Worm (Caenorhabditis elegans) whole organism, mixed stage, embryonic: ENCODE measurements around the gene nspb-2.
A peak's percentile ranks its signal among the peaks of the same experiment; 100 is the strongest.

ENCODE experiments used
- M03D4.4 ChIP-seq: sonication (generic microtip); optimal IDR thresholded peaks from 2 replicates; lab custom pipeline; 2017; ENCODE audit warnings: mild to moderate bottlenecking, missing genetic modification characterization, missing compliant biosample characterization
- bed-3 ChIP-seq: fragments of 200-800 bp; sonication (Bioruptor generic); optimal IDR thresholded peaks from 3 replicates; lab custom pipeline; 2018; ENCODE audit warnings: mild to moderate bottlenecking, missing genetic modification characterization, moderate library complexity, missing compliant biosample characterization
- blmp-1 ChIP-seq: fragments of 150-350 bp; optimal IDR thresholded peaks from 2 replicates; lab custom pipeline; 2014; ENCODE audit warnings: missing biosample characterization, missing genetic modification characterization
- ceh-39 ChIP-seq: fragments of 150-350 bp; optimal IDR thresholded peaks from 2 replicates; lab custom pipeline; 2014; ENCODE audit warnings: missing biosample characterization, missing genetic modification characterization
- ceh-43 ChIP-seq: fragments of 200-800 bp; sonication (Bioruptor generic); optimal IDR thresholded peaks from 2 replicates; lab custom pipeline; 2018; ENCODE audit warnings: mild to moderate bottlenecking, missing genetic modification characterization, moderate library complexity, missing compliant biosample characterization
- ceh-83 ChIP-seq: fragments of 200-800 bp; sonication (Bioruptor generic); optimal IDR thresholded peaks from 2 replicates; lab custom pipeline; 2018; ENCODE audit warnings: mild to moderate bottlenecking, missing genetic modification characterization, missing compliant biosample characterization
- ces-1 ChIP-seq: fragments of 150-350 bp; optimal IDR thresholded peaks from 2 replicates; lab custom pipeline; 2014; ENCODE audit warnings: missing biosample characterization, missing genetic modification reagents, missing genetic modification characterization
- cnd-1 ChIP-seq: fragments of 200-800 bp; sonication (Bioruptor generic); optimal IDR thresholded peaks from 2 replicates; lab custom pipeline; 2018; ENCODE audit warnings: mild to moderate bottlenecking, missing genetic modification characterization, missing compliant biosample characterization
- drap-1 ChIP-seq: fragments of 200-800 bp; sonication (Bioruptor generic); optimal IDR thresholded peaks from 3 replicates; lab custom pipeline; 2018; ENCODE audit warnings: mild to moderate bottlenecking, missing genetic modification characterization, missing compliant biosample characterization
- elt-1 ChIP-seq: sonication (generic microtip); optimal IDR thresholded peaks from 2 replicates; lab custom pipeline; 2017; ENCODE audit warnings: missing genetic modification characterization, mild to moderate bottlenecking, missing compliant biosample characterization, antibody characterized with exemption, moderate library complexity, borderline replicate concordance; ENCODE audit not compliant: insufficient read depth
- elt-3 ChIP-seq: fragments of 150-350 bp; optimal IDR thresholded peaks from 2 replicates; lab custom pipeline; 2014; ENCODE audit warnings: missing biosample characterization, missing genetic modification characterization
- flh-1 ChIP-seq: fragments of 200-800 bp; sonication (Bioruptor generic); optimal IDR thresholded peaks from 2 replicates; lab custom pipeline; 2018; ENCODE audit warnings: mild to moderate bottlenecking, missing genetic modification characterization, moderate library complexity, missing compliant biosample characterization
- ham-2 ChIP-seq: fragments of 200-800 bp; sonication (Bioruptor generic); optimal IDR thresholded peaks from 2 replicates; lab custom pipeline; 2018; ENCODE audit warnings: mild to moderate bottlenecking, missing genetic modification characterization, missing compliant biosample characterization
- hlh-1 ChIP-seq: fragments of 150-350 bp; optimal IDR thresholded peaks from 2 replicates; lab custom pipeline; 2014; ENCODE audit warnings: missing biosample characterization, missing genetic modification reagents, missing genetic modification characterization
- lin-13 ChIP-seq: fragments of 150-350 bp; optimal IDR thresholded peaks from 2 replicates; lab custom pipeline; 2014; ENCODE audit warnings: missing biosample characterization, missing genetic modification characterization
- lin-32 ChIP-seq: fragments of 200-800 bp; sonication (Bioruptor generic); optimal IDR thresholded peaks from 2 replicates; lab custom pipeline; 2018; ENCODE audit warnings: mild to moderate bottlenecking, missing genetic modification characterization, missing compliant biosample characterization
- lsy-2 ChIP-seq: fragments of 150-350 bp; optimal IDR thresholded peaks from 2 replicates; lab custom pipeline; 2014; ENCODE audit warnings: missing biosample characterization, missing genetic modification characterization
- mep-1 ChIP-seq: fragments of 150-350 bp; optimal IDR thresholded peaks from 2 replicates; lab custom pipeline; 2017; ENCODE audit warnings: missing biosample characterization, missing genetic modification reagents, missing genetic modification characterization, inconsistent platforms
- mls-2 ChIP-seq: sonication (generic microtip); optimal IDR thresholded peaks from 2 replicates; lab custom pipeline; 2016; ENCODE audit warnings: mild to moderate bottlenecking, missing genetic modification characterization, moderate library complexity, missing compliant biosample characterization
- nhr-12 ChIP-seq: fragments of 150-350 bp; optimal IDR thresholded peaks from 2 replicates; lab custom pipeline; 2014; ENCODE audit warnings: missing biosample characterization, missing genetic modification characterization
- nhr-2 ChIP-seq: fragments of 150-350 bp; optimal IDR thresholded peaks from 2 replicates; lab custom pipeline; 2014; ENCODE audit warnings: missing biosample characterization, missing genetic modification characterization
- nhr-237 ChIP-seq: fragments of 150-350 bp; optimal IDR thresholded peaks from 2 replicates; lab custom pipeline; 2014; ENCODE audit warnings: missing biosample characterization, missing genetic modification characterization
- nhr-28 ChIP-seq: fragments of 150-350 bp; optimal IDR thresholded peaks from 2 replicates; lab custom pipeline; 2014; ENCODE audit warnings: missing biosample characterization, missing genetic modification characterization
- nhr-76 ChIP-seq: sonication (generic microtip); optimal IDR thresholded peaks from 2 replicates; lab custom pipeline; 2017; ENCODE audit warnings: missing biosample characterization, missing genetic modification characterization
- pha-4 ChIP-seq: fragments of 150-350 bp; optimal IDR thresholded peaks from 2 replicates; lab custom pipeline; 2018; ENCODE audit warnings: missing biosample characterization, missing genetic modification reagents, missing genetic modification characterization
- sptf-1 ChIP-seq: sonication (generic microtip); optimal IDR thresholded peaks from 2 replicates; lab custom pipeline; 2017; ENCODE audit warnings: mild to moderate bottlenecking, missing genetic modification characterization, moderate library complexity, missing compliant biosample characterization
- tbx-8 ChIP-seq: fragments of 200-800 bp; sonication (Bioruptor generic); optimal IDR thresholded peaks from 2 replicates; lab custom pipeline; 2018; ENCODE audit warnings: mild to moderate bottlenecking, missing genetic modification characterization, moderate library complexity, missing compliant biosample characterization
- unc-120 ChIP-seq: sonication (generic microtip); optimal IDR thresholded peaks from 2 replicates; lab custom pipeline; 2017; ENCODE audit warnings: missing genetic modification characterization, missing compliant biosample characterization; ENCODE audit not compliant: poor library complexity, severe bottlenecking
- unc-39 ChIP-seq: fragments of 150-350 bp; optimal IDR thresholded peaks from 2 replicates; lab custom pipeline; 2014; ENCODE audit warnings: missing biosample characterization, missing genetic modification characterization
- unc-62 ChIP-seq: fragments of 150-350 bp; optimal IDR thresholded peaks from 2 replicates; lab custom pipeline; 2014; ENCODE audit warnings: missing biosample characterization, missing genetic modification reagents, missing genetic modification characterization
- zip-8 ChIP-seq: fragments of 150-350 bp; optimal IDR thresholded peaks from 2 replicates; lab custom pipeline; 2014; ENCODE audit warnings: missing biosample characterization, missing genetic modification characterization
- ztf-11 ChIP-seq: fragments of 150-350 bp; optimal IDR thresholded peaks from 2 replicates; lab custom pipeline; 2014; ENCODE audit warnings: missing biosample characterization, missing genetic modification characterization

The nspb-2 gene

ce11 chrIV:6601213-6601724, 9.8 kb downstream of the nspb-2 start, which contains the start of gene sup-36:
Gene sup-36 (plus strand): TSS chrIV:6601674.
- TF ChIP-seq elt-1 (tag; lab: Kevin White, UChicago): no peak
- peak; percentile 63 for TF ChIP-seq ceh-39 (tag; lab: Kevin White, UChicago)
- no peak for TF ChIP-seq zip-8
- TF ChIP-seq hlh-1 (tag; lab: Kevin White, UChicago): peak; percentile 52
- TF ChIP-seq lsy-2: no peak
- no peak for TF ChIP-seq ceh-83
- no peak for TF ChIP-seq drap-1 (GFP tag; lab: Kevin White, UChicago)

- TF ChIP-seq ztf-11 (tag; lab: Kevin White, UChicago): no peak
- TF ChIP-seq, all 35 proteins: peak for 0
Measured at ce11 chrIV:6602376-6602775, 10.9 kb downstream of the nspb-2 start, which contains the start of gene F15B10.3. Gene F15B10.3 (plus strand): TSS chrIV:6602676.

- no peak for TF ChIP-seq nhr-237 (tag; lab: Kevin White, UChicago)
- no peak for TF ChIP-seq ceh-43 (GFP tag; lab: Kevin White, UChicago)
- no peak for TF ChIP-seq lin-32 (GFP tag; lab: Kevin White, UChicago)
- TF ChIP-seq elt-1 (tag; lab: Kevin White, UChicago): no peak
- TF ChIP-seq nhr-12 (tag; lab: Kevin White, UChicago): no peak
- TF ChIP-seq zip-8: no peak
- no peak for TF ChIP-seq cnd-1 (tag; lab: Kevin White, UChicago)
- TF ChIP-seq unc-62: no peak
- TF ChIP-seq sptf-1 (tag; lab: Kevin White, UChicago): no peak
- no peak for TF ChIP-seq unc-39 (tag; lab: Kevin White, UChicago)
- TF ChIP-seq mep-1 (tag; lab: Kevin White, UChicago): no peak
- no peak for TF ChIP-seq mls-2 (tag; lab: Kevin White, UChicago)
- TF ChIP-seq elt-3: no peak
- TF ChIP-seq hlh-1 (tag; lab: Kevin White, UChicago): no peak
- TF ChIP-seq M03D4.4 (tag; lab: Kevin White, UChicago): no peak
- TF ChIP-seq lin-13 (tag; lab: Kevin White, UChicago): no peak
- TF ChIP-seq ceh-39 (tag; lab: Kevin White, UChicago): no peak
- no peak for TF ChIP-seq nhr-2 (tag; lab: Kevin White, UChicago)
- no peak for TF ChIP-seq flh-1 (GFP tag; lab: Kevin White, UChicago)
- TF ChIP-seq, all 35 proteins: peak for 0
Measured at ce11 chrIV:6603549-6603948, 12.1 kb downstream of the nspb-2 start.

ce11 chrIV:6605863-6606262, 14.4 kb downstream of the nspb-2 start, which contains the start of gene nstp-2:
Gene nstp-2 (minus strand): TSS chrIV:6606188.
- TF ChIP-seq lsy-2 (no peak), sptf-1 (tag; lab: Kevin White, UChicago) (no peak), ceh-39 (tag; lab: Kevin White, UChicago) (no peak), zip-8 (no peak), elt-1 (tag; lab: Kevin White, UChicago) (no peak), nhr-76 (no peak), ceh-43 (GFP tag; lab: Kevin White, UChicago) (no peak), unc-39 (tag; lab: Kevin White, UChicago) (no peak), pha-4 (tag; lab: Kevin White, UChicago) (no peak), lin-32 (GFP tag; lab: Kevin White, UChicago) (no peak), nhr-2 (tag; lab: Kevin White, UChicago) (no peak), drap-1 (GFP tag; lab: Kevin White, UChicago) (no peak), ztf-11 (tag; lab: Kevin White, UChicago) (no peak), nhr-28 (no peak)

- TF ChIP-seq sptf-1 (tag; lab: Kevin White, UChicago) (no peak), nhr-237 (tag; lab: Kevin White, UChicago) (no peak), pha-4 (tag; lab: Kevin White, UChicago) (no peak), blmp-1 (tag; lab: Kevin White, UChicago) (no peak), unc-39 (tag; lab: Kevin White, UChicago) (no peak), cnd-1 (tag; lab: Kevin White, UChicago) (no peak), lin-13 (tag; lab: Kevin White, UChicago) (no peak), ham-2 (GFP tag; lab: Kevin White, UChicago) (no peak), tbx-8 (GFP tag; lab: Kevin White, UChicago) (no peak), hlh-1 (tag; lab: Kevin White, UChicago) (no peak), lsy-2 (no peak), nhr-12 (tag; lab: Kevin White, UChicago) (no peak), unc-120 (no peak), bed-3 (GFP tag; lab: Kevin White, UChicago) (no peak), drap-1 (GFP tag; lab: Kevin White, UChicago) (no peak), ces-1 (GFP tag; lab: Kevin White, UChicago) (no peak)
Measured at ce11 chrIV:6606587-6606986, 15.1 kb downstream of the nspb-2 start.
